Worm (Caenorhabditis elegans) whole organism, midembryonic: ENCODE measurements around the gene zip-12.

ENCODE experiments used
- T22C8.4 ChIP-seq: fragments of 200-800 bp; sonication (Bioruptor generic); IDR thresholded peaks from 2 replicates; pipeline ENCODE4 v1.3.6; 2022; ENCODE audit warnings: missing genetic modification characterization, missing compliant biosample characterization
- cog-1 ChIP-seq: sonication (generic microtip); optimal IDR thresholded peaks from 2 replicates; lab custom pipeline; 2016; ENCODE audit warnings: missing genetic modification characterization, missing compliant biosample characterization
- flt-1 ChIP-seq: fragments of 200-800 bp; sonication (Bioruptor generic); IDR thresholded peaks from 2 replicates; pipeline ENCODE4 v1.3.6; 2022; ENCODE audit warnings: missing genetic modification characterization, missing compliant biosample characterization
- klf-2 ChIP-seq: fragments of 200-800 bp; sonication (Bioruptor generic); conservative IDR thresholded peaks from 2 replicates; pipeline ENCODE4 v1.3.6; 2022; ENCODE audit warnings: missing genetic modification reagents, missing genetic modification characterization, missing compliant biosample characterization
- med-1 ChIP-seq: sonication (generic microtip); optimal IDR thresholded peaks from 2 replicates; lab custom pipeline; 2017; ENCODE audit warnings: missing genetic modification characterization, mild to moderate bottlenecking, missing compliant biosample characterization, antibody characterized with exemption, missing genetic modification reagents; ENCODE audit not compliant: insufficient read depth
- ref-1 ChIP-seq: fragments of 200-800 bp; sonication (Bioruptor generic); conservative IDR thresholded peaks from 2 replicates; pipeline ENCODE4 v1.3.6; 2022; ENCODE audit warnings: missing genetic modification reagents, missing genetic modification characterization, missing compliant biosample characterization
- tab-1 ChIP-seq: fragments of 200-800 bp; sonication (Bioruptor generic); IDR thresholded peaks from 2 replicates; pipeline ENCODE4 v1.3.6; 2022; ENCODE audit warnings: missing genetic modification characterization, missing compliant biosample characterization
- ztf-23 ChIP-seq: fragments of 200-800 bp; sonication (Bioruptor generic); IDR thresholded peaks from 2 replicates; pipeline ENCODE4 v1.3.6; 2022; ENCODE audit warnings: missing genetic modification reagents, missing genetic modification characterization, missing compliant biosample characterization
- ztf-29 ChIP-seq: fragments of 200-800 bp; sonication (Bioruptor generic); IDR thresholded peaks from 2 replicates; pipeline ENCODE4 v1.3.6; 2022; ENCODE audit warnings: missing genetic modification reagents, missing genetic modification characterization, missing compliant biosample characterization

DNA sequence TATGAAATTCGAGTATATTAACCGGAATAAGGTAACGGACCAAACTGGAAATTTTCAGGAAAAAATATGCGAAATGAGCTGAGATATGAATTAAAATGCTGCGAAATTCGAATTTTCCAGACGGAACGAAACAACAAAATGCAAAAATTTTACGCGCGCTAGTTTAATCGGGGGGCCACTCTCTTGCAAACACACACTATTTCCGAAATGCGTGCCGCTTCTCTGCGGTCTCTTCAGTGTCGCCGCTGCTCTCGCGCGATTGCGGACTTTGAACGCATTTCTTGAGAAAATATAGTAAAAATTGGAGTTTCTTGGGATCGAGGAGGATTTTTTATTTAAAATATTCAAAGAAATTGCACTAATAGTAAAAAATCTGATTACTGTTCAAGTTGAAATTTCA lies 41.8 kb downstream of the zip-12 start:
- TF ChIP-seq ztf-23 (GFP tag; lab: Robert Waterston, UW) (peak; percentile 50; the same call in 1 of the 2 replicates), T22C8.4 (no peak), cog-1 (tag; lab: Kevin White, UChicago) (no peak), klf-2 (no peak), tab-1 (no peak), med-1 (GFP tag; lab: Kevin White, UChicago) (no peak), ztf-29 (no peak), flt-1 (GFP tag; lab: Robert Waterston, UW) (no peak), ref-1 (no peak)
